Worm (Caenorhabditis elegans) whole organism, mixed stage, embryonic: ENCODE measurements around the gene nlp-35.

Experiments
- M03D4.4 ChIP-seq: sonication (generic microtip); optimal IDR thresholded peaks from 2 replicates; lab custom pipeline; 2017; ENCODE audit warnings: mild to moderate bottlenecking, missing genetic modification characterization, missing compliant biosample characterization
- bed-3 ChIP-seq: fragments of 200-800 bp; sonication (Bioruptor generic); optimal IDR thresholded peaks from 3 replicates; lab custom pipeline; 2018; ENCODE audit warnings: mild to moderate bottlenecking, missing genetic modification characterization, moderate library complexity, missing compliant biosample characterization
- blmp-1 ChIP-seq: fragments of 150-350 bp; optimal IDR thresholded peaks from 2 replicates; lab custom pipeline; 2014; ENCODE audit warnings: missing biosample characterization, missing genetic modification characterization
- ceh-39 ChIP-seq: fragments of 150-350 bp; optimal IDR thresholded peaks from 2 replicates; lab custom pipeline; 2014; ENCODE audit warnings: missing biosample characterization, missing genetic modification characterization
- ceh-43 ChIP-seq: fragments of 200-800 bp; sonication (Bioruptor generic); optimal IDR thresholded peaks from 2 replicates; lab custom pipeline; 2018; ENCODE audit warnings: mild to moderate bottlenecking, missing genetic modification characterization, moderate library complexity, missing compliant biosample characterization
- ceh-83 ChIP-seq: fragments of 200-800 bp; sonication (Bioruptor generic); optimal IDR thresholded peaks from 2 replicates; lab custom pipeline; 2018; ENCODE audit warnings: mild to moderate bottlenecking, missing genetic modification characterization, missing compliant biosample characterization
- ces-1 ChIP-seq: fragments of 150-350 bp; optimal IDR thresholded peaks from 2 replicates; lab custom pipeline; 2014; ENCODE audit warnings: missing biosample characterization, missing genetic modification reagents, missing genetic modification characterization
- cnd-1 ChIP-seq: fragments of 200-800 bp; sonication (Bioruptor generic); optimal IDR thresholded peaks from 2 replicates; lab custom pipeline; 2018; ENCODE audit warnings: mild to moderate bottlenecking, missing genetic modification characterization, missing compliant biosample characterization
- elt-3 ChIP-seq: fragments of 150-350 bp; optimal IDR thresholded peaks from 2 replicates; lab custom pipeline; 2014; ENCODE audit warnings: missing biosample characterization, missing genetic modification characterization
- flh-1 ChIP-seq: fragments of 200-800 bp; sonication (Bioruptor generic); optimal IDR thresholded peaks from 2 replicates; lab custom pipeline; 2018; ENCODE audit warnings: mild to moderate bottlenecking, missing genetic modification characterization, moderate library complexity, missing compliant biosample characterization
- ham-2 ChIP-seq: fragments of 200-800 bp; sonication (Bioruptor generic); optimal IDR thresholded peaks from 2 replicates; lab custom pipeline; 2018; ENCODE audit warnings: mild to moderate bottlenecking, missing genetic modification characterization, missing compliant biosample characterization
- hlh-1 ChIP-seq: fragments of 150-350 bp; optimal IDR thresholded peaks from 2 replicates; lab custom pipeline; 2014; ENCODE audit warnings: missing biosample characterization, missing genetic modification reagents, missing genetic modification characterization
- lin-32 ChIP-seq: fragments of 200-800 bp; sonication (Bioruptor generic); optimal IDR thresholded peaks from 2 replicates; lab custom pipeline; 2018; ENCODE audit warnings: mild to moderate bottlenecking, missing genetic modification characterization, missing compliant biosample characterization
- lsy-2 ChIP-seq: fragments of 150-350 bp; optimal IDR thresholded peaks from 2 replicates; lab custom pipeline; 2014; ENCODE audit warnings: missing biosample characterization, missing genetic modification characterization
- mab-5 ChIP-seq: fragments of 150-350 bp; optimal IDR thresholded peaks from 2 replicates; lab custom pipeline; 2014; ENCODE audit warnings: missing biosample characterization, missing genetic modification characterization
- mep-1 ChIP-seq: fragments of 150-350 bp; optimal IDR thresholded peaks from 2 replicates; lab custom pipeline; 2017; ENCODE audit warnings: missing biosample characterization, missing genetic modification reagents, missing genetic modification characterization, inconsistent platforms
- mls-2 ChIP-seq: sonication (generic microtip); optimal IDR thresholded peaks from 2 replicates; lab custom pipeline; 2016; ENCODE audit warnings: mild to moderate bottlenecking, missing genetic modification characterization, moderate library complexity, missing compliant biosample characterization
- nhr-12 ChIP-seq: fragments of 150-350 bp; optimal IDR thresholded peaks from 2 replicates; lab custom pipeline; 2014; ENCODE audit warnings: missing biosample characterization, missing genetic modification characterization
- nhr-2 ChIP-seq: fragments of 150-350 bp; optimal IDR thresholded peaks from 2 replicates; lab custom pipeline; 2014; ENCODE audit warnings: missing biosample characterization, missing genetic modification characterization
- nhr-237 ChIP-seq: fragments of 150-350 bp; optimal IDR thresholded peaks from 2 replicates; lab custom pipeline; 2014; ENCODE audit warnings: missing biosample characterization, missing genetic modification characterization
- nhr-28 ChIP-seq: fragments of 150-350 bp; optimal IDR thresholded peaks from 2 replicates; lab custom pipeline; 2014; ENCODE audit warnings: missing biosample characterization, missing genetic modification characterization
- sem-2 ChIP-seq: fragments of 200-800 bp; sonication (Bioruptor generic); optimal IDR thresholded peaks from 2 replicates; lab custom pipeline; 2018; ENCODE audit warnings: mild to moderate bottlenecking, missing genetic modification characterization, missing compliant biosample characterization
- snpc-4 ChIP-seq: fragments of 150-350 bp; optimal IDR thresholded peaks from 2 replicates; lab custom pipeline; 2014; ENCODE audit warnings: missing biosample characterization, missing genetic modification characterization
- sptf-1 ChIP-seq: sonication (generic microtip); optimal IDR thresholded peaks from 2 replicates; lab custom pipeline; 2017; ENCODE audit warnings: mild to moderate bottlenecking, missing genetic modification characterization, moderate library complexity, missing compliant biosample characterization
- tbx-8 ChIP-seq: fragments of 200-800 bp; sonication (Bioruptor generic); optimal IDR thresholded peaks from 2 replicates; lab custom pipeline; 2018; ENCODE audit warnings: mild to moderate bottlenecking, missing genetic modification characterization, moderate library complexity, missing compliant biosample characterization
- unc-120 ChIP-seq: sonication (generic microtip); optimal IDR thresholded peaks from 2 replicates; lab custom pipeline; 2017; ENCODE audit warnings: missing genetic modification characterization, missing compliant biosample characterization; ENCODE audit not compliant: poor library complexity, severe bottlenecking
- unc-39 ChIP-seq: fragments of 150-350 bp; optimal IDR thresholded peaks from 2 replicates; lab custom pipeline; 2014; ENCODE audit warnings: missing biosample characterization, missing genetic modification characterization
- unc-62 ChIP-seq: fragments of 150-350 bp; optimal IDR thresholded peaks from 2 replicates; lab custom pipeline; 2014; ENCODE audit warnings: missing biosample characterization, missing genetic modification reagents, missing genetic modification characterization
- zip-8 ChIP-seq: fragments of 150-350 bp; optimal IDR thresholded peaks from 2 replicates; lab custom pipeline; 2014; ENCODE audit warnings: missing biosample characterization, missing genetic modification characterization
- ztf-11 ChIP-seq: fragments of 150-350 bp; optimal IDR thresholded peaks from 2 replicates; lab custom pipeline; 2014; ENCODE audit warnings: missing biosample characterization, missing genetic modification characterization

Gene nlp-35

ce11 chrIV:9498088-9498487 lies 20.6 kb downstream of the nlp-35 start, which contains the start of gene sru-4:
Gene sru-4 (plus strand): TSS chrIV:9498388.
- TF ChIP-seq ceh-43 (GFP tag; lab: Kevin White, UChicago), result no peak
- TF ChIP-seq nhr-12 (tag; lab: Kevin White, UChicago), result no peak
- TF ChIP-seq blmp-1 (tag; lab: Kevin White, UChicago), result no peak
- no peak for TF ChIP-seq unc-120 (tag; lab: Kevin White, UChicago)
- TF ChIP-seq unc-62, result no peak
- TF ChIP-seq tbx-8 (GFP tag; lab: Kevin White, UChicago), result no peak
- TF ChIP-seq hlh-1, result no peak
- no peak for TF ChIP-seq bed-3 (GFP tag; lab: Kevin White, UChicago)
- no peak for TF ChIP-seq ceh-83 (GFP tag; lab: Kevin White, UChicago)
- TF ChIP-seq sem-2 (GFP tag; lab: Kevin White, UChicago), result no peak
- TF ChIP-seq flh-1 (GFP tag; lab: Kevin White, UChicago), result no peak
- no peak for TF ChIP-seq M03D4.4
- TF ChIP-seq zip-8 (tag; lab: Kevin White, UChicago), result no peak
- TF ChIP-seq mab-5 (tag; lab: Kevin White, UChicago), result no peak
- TF ChIP-seq, all 35 proteins: peak for 0

DNA sequence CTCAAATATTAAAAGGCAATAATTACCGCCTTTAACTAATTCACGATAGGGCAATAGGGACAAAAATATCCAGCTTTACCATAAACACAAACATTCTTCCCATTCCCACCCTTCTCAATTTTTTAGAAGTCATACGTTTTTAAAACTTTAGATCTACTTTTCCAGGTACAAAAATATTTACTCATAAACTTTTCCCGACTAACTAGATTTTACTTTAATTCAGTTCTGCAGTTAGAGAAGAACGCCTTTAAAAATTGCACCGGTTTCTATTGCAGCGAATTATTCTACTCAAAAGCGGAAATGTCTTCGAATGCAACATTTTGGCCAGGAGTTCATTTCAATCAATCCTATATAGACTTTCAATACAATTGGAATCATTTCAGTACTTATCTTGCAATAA lies 22.4 kb downstream of the nlp-35 start, which contains the start of gene sru-3:
sru-3 (plus strand) TSS at position 301 of the 400 bp plus-strand sequence.
- TF ChIP-seq sptf-1 (tag; lab: Kevin White, UChicago) (no peak), elt-3 (no peak), ztf-11 (tag; lab: Kevin White, UChicago) (no peak), hlh-1 (no peak), lsy-2 (tag; lab: Kevin White, UChicago) (no peak), ces-1 (GFP tag; lab: Kevin White, UChicago) (no peak), mls-2 (tag; lab: Kevin White, UChicago) (no peak), tbx-8 (GFP tag; lab: Kevin White, UChicago) (no peak), unc-62 (no peak), blmp-1 (tag; lab: Kevin White, UChicago) (no peak), nhr-28 (tag; lab: Kevin White, UChicago) (no peak)

DNA sequence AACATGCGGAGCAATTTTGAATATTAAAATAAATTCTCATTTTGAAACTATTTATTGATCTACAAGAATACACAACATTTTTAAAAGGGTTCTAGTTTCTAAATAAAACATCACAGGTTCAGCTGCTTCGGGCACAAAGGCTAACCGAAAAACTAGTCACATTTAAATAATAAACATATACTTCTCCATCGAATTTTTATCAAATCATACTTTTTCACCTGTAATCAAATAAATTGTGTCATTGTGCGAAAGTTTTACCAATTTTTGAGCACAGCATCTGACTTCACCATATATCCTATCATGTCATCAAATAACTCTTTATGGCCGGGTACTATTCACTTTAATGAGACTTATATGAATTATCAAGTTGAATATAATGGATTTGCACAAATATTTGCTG lies 28.4 kb downstream of the nlp-35 start, which contains the start of gene sru-6:
sru-6 (plus strand) TSS at position 301 of the 400 bp plus-strand sequence.
- TF ChIP-seq mab-5 (tag; lab: Kevin White, UChicago) (no peak), nhr-28 (tag; lab: Kevin White, UChicago) (no peak), unc-39 (no peak), ceh-39 (tag; lab: Kevin White, UChicago) (no peak)

- no peak for TF ChIP-seq ztf-11 (tag; lab: Kevin White, UChicago)
- TF ChIP-seq nhr-237 (tag; lab: Kevin White, UChicago), result no peak
- TF ChIP-seq elt-3, result no peak
- no peak for TF ChIP-seq flh-1 (GFP tag; lab: Kevin White, UChicago)
- no peak for TF ChIP-seq zip-8 (tag; lab: Kevin White, UChicago)
- no peak for TF ChIP-seq unc-120 (tag; lab: Kevin White, UChicago)
- TF ChIP-seq cnd-1 (tag; lab: Kevin White, UChicago), result no peak
- TF ChIP-seq tbx-8 (GFP tag; lab: Kevin White, UChicago), result no peak
- no peak for TF ChIP-seq ceh-83 (GFP tag; lab: Kevin White, UChicago)
- TF ChIP-seq unc-62, result no peak
- TF ChIP-seq snpc-4 (tag; lab: Kevin White, UChicago), result no peak
- no peak for TF ChIP-seq sptf-1 (tag; lab: Kevin White, UChicago)
- no peak for TF ChIP-seq ces-1 (GFP tag; lab: Kevin White, UChicago)
- TF ChIP-seq hlh-1, result no peak
- no peak for TF ChIP-seq lsy-2 (tag; lab: Kevin White, UChicago)
These were observed 30.4 kb downstream of the nlp-35 start, which contains the start of gene sru-1 for ce11 chrIV:9488315-9488714. Gene sru-1 (plus strand): TSS chrIV:9488615.

DNA sequence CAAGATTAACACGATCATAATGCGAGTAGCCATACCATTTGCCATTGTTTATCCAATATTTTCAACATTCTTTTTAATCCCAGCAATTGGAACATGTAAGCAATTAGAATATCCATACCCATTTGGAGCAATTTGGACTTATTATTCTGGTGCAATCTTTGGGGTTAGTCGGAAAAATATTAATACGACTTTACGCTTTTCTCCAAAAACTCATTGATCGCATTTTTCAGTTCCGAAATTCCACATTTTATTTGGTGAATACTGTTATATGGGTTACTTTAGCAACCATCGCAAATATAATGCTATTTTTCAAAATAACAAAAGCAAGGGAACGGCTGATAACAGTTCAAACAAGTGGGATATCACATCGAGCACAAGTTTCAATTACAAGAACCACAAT lies 31.9 kb downstream of the nlp-35 start:
- TF ChIP-seq ham-2 (GFP tag; lab: Kevin White, UChicago) (no peak), nhr-28 (tag; lab: Kevin White, UChicago) (no peak), bed-3 (GFP tag; lab: Kevin White, UChicago) (no peak), ceh-43 (GFP tag; lab: Kevin White, UChicago) (no peak), nhr-12 (tag; lab: Kevin White, UChicago) (no peak), unc-39 (no peak), nhr-2 (no peak), lsy-2 (tag; lab: Kevin White, UChicago) (no peak), ceh-39 (tag; lab: Kevin White, UChicago) (no peak), nhr-237 (tag; lab: Kevin White, UChicago) (no peak), mab-5 (tag; lab: Kevin White, UChicago) (no peak), mls-2 (tag; lab: Kevin White, UChicago) (no peak), lin-32 (no peak), mep-1 (tag; lab: Kevin White, UChicago) (no peak)
